Fruit fly (Drosophila melanogaster) whole organism, embryonic: Measurements from ENCODE around the gene arm.
A peak's percentile ranks its signal among the peaks of the same experiment; 100 is the strongest.

Experiments used
- Asciz ChIP-seq: fragments of 200-800 bp; sonication (Bioruptor generic); optimal IDR thresholded peaks from 2 replicates; lab custom pipeline; 2017; ENCODE audit warnings: missing biosample characterization, mild to moderate bottlenecking, missing genetic modification characterization, missing genetic modification reagents
- CG10209 ChIP-seq: fragments of 200-800 bp; sonication (Bioruptor generic); optimal IDR thresholded peaks from 3 replicates; lab custom pipeline; 2017; ENCODE audit warnings: missing biosample characterization, mild to moderate bottlenecking, missing genetic modification characterization, missing genetic modification reagents
- CG10543 ChIP-seq: fragments of 200-800 bp; sonication (Bioruptor generic); optimal IDR thresholded peaks from 3 replicates; lab custom pipeline; 2017; ENCODE audit warnings: missing biosample characterization, mild to moderate bottlenecking, missing genetic modification characterization, moderate library complexity
- CG10565 ChIP-seq: fragments of 200-800 bp; sonication (Bioruptor generic); optimal IDR thresholded peaks from 3 replicates; lab custom pipeline; 2016; ENCODE audit warnings: missing biosample characterization, mild to moderate bottlenecking, missing genetic modification characterization
- CG10959 ChIP-seq: fragments of 200-800 bp; sonication (Bioruptor generic); IDR thresholded peaks from 2 replicates; pipeline ENCODE4 v1.3.6; 2022; ENCODE audit warnings: missing biosample characterization, missing genetic modification characterization
- CG12071 ChIP-seq: fragments of 200-800 bp; sonication (Bioruptor generic); optimal IDR thresholded peaks from 3 replicates; lab custom pipeline; 2018; ENCODE audit warnings: missing biosample characterization, mild to moderate bottlenecking, missing genetic modification characterization
- CG12744 ChIP-seq: fragments of 200-800 bp; sonication (Bioruptor generic); optimal IDR thresholded peaks from 2 replicates; lab custom pipeline; 2016; ENCODE audit warnings: missing biosample characterization, missing genetic modification characterization
- CG15269 ChIP-seq: fragments of 200-800 bp; sonication (Bioruptor generic); optimal IDR thresholded peaks from 2 replicates; lab custom pipeline; 2018; ENCODE audit warnings: missing biosample characterization, mild to moderate bottlenecking, missing genetic modification characterization, moderate library complexity
- CG15514 ChIP-seq: fragments of 200-800 bp; sonication (Bioruptor generic); optimal IDR thresholded peaks from 3 replicates; lab custom pipeline; 2017; ENCODE audit warnings: missing biosample characterization, missing genetic modification characterization, mild to moderate bottlenecking, moderate library complexity, missing genetic modification reagents
- CG17186 ChIP-seq: fragments of 200-800 bp; sonication (Bioruptor generic); optimal IDR thresholded peaks from 3 replicates; lab custom pipeline; 2017; ENCODE audit warnings: missing biosample characterization, missing genetic modification reagents, missing genetic modification characterization
- CG17328 ChIP-seq: fragments of 200-800 bp; sonication (Bioruptor generic); IDR thresholded peaks from 2 replicates; pipeline ENCODE4 v1.3.6; 2022; ENCODE audit warnings: missing biosample characterization, missing genetic modification characterization
- CG17385 ChIP-seq: fragments of 200-800 bp; sonication (Bioruptor generic); optimal IDR thresholded peaks from 3 replicates; lab custom pipeline; 2018; ENCODE audit warnings: missing biosample characterization, mild to moderate bottlenecking, missing genetic modification characterization
- CG17612 ChIP-seq: fragments of 200-800 bp; sonication (Bioruptor generic); IDR thresholded peaks from 2 replicates; pipeline ENCODE4 v1.3.6; 2022; ENCODE audit warnings: missing biosample characterization, missing genetic modification characterization
- CG30020 ChIP-seq: fragments of 200-800 bp; optimal IDR thresholded peaks from 2 replicates; lab custom pipeline; 2019; ENCODE audit warnings: missing biosample characterization, mild to moderate bottlenecking, missing genetic modification characterization, moderate library complexity
- CG31365 ChIP-seq: fragments of 200-800 bp; sonication (Bioruptor generic); optimal IDR thresholded peaks from 2 replicates; lab custom pipeline; 2018; ENCODE audit warnings: missing biosample characterization, mild to moderate bottlenecking, missing genetic modification characterization
- CG43689 ChIP-seq: fragments of 200-800 bp; sonication (Bioruptor generic); IDR thresholded peaks from 2 replicates; pipeline ENCODE4 v1.3.6; 2022; ENCODE audit warnings: missing biosample characterization, missing genetic modification characterization
- CG5180 ChIP-seq: fragments of 200-800 bp; sonication (Bioruptor generic); optimal IDR thresholded peaks from 3 replicates; lab custom pipeline; 2017; ENCODE audit warnings: missing biosample characterization, missing genetic modification characterization, mild to moderate bottlenecking, moderate library complexity, missing genetic modification reagents
- CG6254 ChIP-seq: fragments of 200-800 bp; sonication (Bioruptor generic); optimal IDR thresholded peaks from 3 replicates; lab custom pipeline; 2017; ENCODE audit warnings: mild to moderate bottlenecking, missing biosample characterization, missing genetic modification reagents, missing genetic modification characterization
- CG9876 ChIP-seq: fragments of 200-800 bp; sonication (Bioruptor generic); optimal IDR thresholded peaks from 2 replicates; lab custom pipeline; 2016; ENCODE audit warnings: missing biosample characterization, missing genetic modification characterization
- D19A ChIP-seq: fragments of 200-800 bp; optimal IDR thresholded peaks from 3 replicates; lab custom pipeline; 2019; ENCODE audit warnings: missing biosample characterization, mild to moderate bottlenecking, missing genetic modification characterization, moderate library complexity
- Deaf1 ChIP-seq: fragments of 200-800 bp; optimal IDR thresholded peaks from 3 replicates; lab custom pipeline; 2019; ENCODE audit warnings: missing biosample characterization, mild to moderate bottlenecking, missing genetic modification characterization, moderate library complexity
- Dp ChIP-seq: fragments of 200-800 bp; sonication (Bioruptor generic); optimal IDR thresholded peaks from 2 replicates; lab custom pipeline; 2018; ENCODE audit warnings: missing biosample characterization, mild to moderate bottlenecking, missing genetic modification characterization, moderate library complexity
- Drgx ChIP-seq: fragments of 200-800 bp; sonication (Bioruptor generic); IDR thresholded peaks from 2 replicates; pipeline ENCODE4 v1.3.6; 2022; ENCODE audit warnings: missing biosample characterization, missing genetic modification characterization
- Eip74EF ChIP-seq, 2 experiments: fragments of 200-800 bp in 1 of 2; fragments of >200 bp in 1 of 2; sonication (Bioruptor generic) in 1 of 2; optimal IDR thresholded peaks; 2 replicates each; lab custom pipeline; 2017 to 2019; ENCODE audit warnings: missing biosample characterization in 2 of 2, missing genetic modification characterization in 2 of 2, mild to moderate bottlenecking in 1 of 2, moderate library complexity in 1 of 2
- Ets97D ChIP-seq: fragments of 200-800 bp; sonication (Bioruptor generic); optimal IDR thresholded peaks from 3 replicates; lab custom pipeline; 2016; ENCODE audit warnings: missing biosample characterization, missing genetic modification characterization
- Jarid2 ChIP-seq: fragments of 200-800 bp; sonication (Bioruptor generic); optimal IDR thresholded peaks from 3 replicates; lab custom pipeline; 2017; ENCODE audit warnings: mild to moderate bottlenecking, missing biosample characterization, missing genetic modification reagents, missing genetic modification characterization
- Meics ChIP-seq: fragments of 200-800 bp; sonication (Bioruptor generic); optimal IDR thresholded peaks from 2 replicates; lab custom pipeline; 2017; ENCODE audit warnings: missing biosample characterization, mild to moderate bottlenecking, missing genetic modification characterization
- Ravus ChIP-seq: fragments of 200-800 bp; sonication (Bioruptor generic); IDR thresholded peaks from 2 replicates; pipeline ENCODE4 v1.3.6; 2022; ENCODE audit warnings: missing biosample characterization, missing genetic modification characterization
- Trl ChIP-seq, 3 experiments: fragments of >200 bp in 2 of 3; fragments of 200-800 bp in 1 of 3; sonication (Bioruptor generic) in 1 of 3; optimal IDR thresholded peaks; 2 replicates in 1 of 3; 3 replicates in 2 of 3; lab custom pipeline; 2016 to 2017; ENCODE audit warnings: missing biosample characterization in 1 of 3, missing genetic modification characterization in 1 of 3
- ac ChIP-seq: fragments of 200-800 bp; sonication (Bioruptor generic); optimal IDR thresholded peaks from 3 replicates; lab custom pipeline; 2017; ENCODE audit warnings: missing biosample characterization, mild to moderate bottlenecking, missing genetic modification characterization
- bbx ChIP-seq: fragments of 200-800 bp; sonication (Bioruptor generic); IDR thresholded peaks from 2 replicates; pipeline ENCODE4 v1.3.6; 2022; ENCODE audit warnings: missing biosample characterization, missing genetic modification characterization; ENCODE audit not compliant: partially characterized antibody
- br ChIP-seq: fragments of >200 bp; optimal IDR thresholded peaks from 2 replicates; lab custom pipeline; 2017
- bsh ChIP-seq, 2 experiments: fragments of 200-800 bp; sonication (Bioruptor generic); optimal IDR thresholded peaks; 2 replicates each; lab custom pipeline; 2017 to 2018; ENCODE audit warnings: mild to moderate bottlenecking in 2 of 2, missing biosample characterization in 2 of 2, missing genetic modification characterization in 2 of 2, moderate library complexity in 1 of 2
- cg ChIP-seq: fragments of 200-800 bp; sonication (Bioruptor generic); optimal IDR thresholded peaks from 3 replicates; lab custom pipeline; 2019; ENCODE audit warnings: missing biosample characterization, mild to moderate bottlenecking, missing genetic modification characterization, moderate library complexity
- ci ChIP-seq: fragments of 200-800 bp; sonication (Bioruptor generic); IDR thresholded peaks from 3 replicates; pipeline ENCODE4 v1.3.6; 2022; ENCODE audit warnings: missing biosample characterization, missing genetic modification characterization
- dati ChIP-seq: fragments of 200-800 bp; sonication (Bioruptor generic); IDR thresholded peaks from 2 replicates; pipeline ENCODE4 v1.3.6; 2022; ENCODE audit warnings: missing biosample characterization, missing genetic modification characterization
- dmrt11E ChIP-seq: fragments of 200-800 bp; sonication (Bioruptor generic); optimal IDR thresholded peaks from 3 replicates; lab custom pipeline; 2018; ENCODE audit warnings: missing biosample characterization, mild to moderate bottlenecking, missing genetic modification characterization, moderate library complexity
- ftz-f1 ChIP-seq: fragments of 200-800 bp; sonication (Bioruptor generic); optimal IDR thresholded peaks from 2 replicates; lab custom pipeline; 2016; ENCODE audit warnings: missing biosample characterization, missing genetic modification characterization
- inv ChIP-seq: fragments of 200-800 bp; sonication (Bioruptor generic); IDR thresholded peaks from 2 replicates; pipeline ENCODE4 v1.3.6; 2022; ENCODE audit warnings: missing biosample characterization, missing genetic modification characterization; ENCODE audit not compliant: partially characterized antibody
- jing ChIP-seq: fragments of 200-800 bp; sonication (Bioruptor generic); optimal IDR thresholded peaks from 2 replicates; lab custom pipeline; 2018; ENCODE audit warnings: missing biosample characterization, mild to moderate bottlenecking, missing genetic modification characterization
- onecut ChIP-seq: fragments of 200-800 bp; sonication (Bioruptor generic); IDR thresholded peaks from 2 replicates; pipeline ENCODE4 v1.3.6; 2022; ENCODE audit warnings: missing biosample characterization, missing genetic modification characterization
- pnt ChIP-seq: fragments of 200-800 bp; sonication (Bioruptor generic); optimal IDR thresholded peaks from 3 replicates; lab custom pipeline; 2016; ENCODE audit warnings: missing biosample characterization, missing genetic modification characterization
- sens ChIP-seq: fragments of 200-800 bp; sonication (Bioruptor generic); peaks from one replicate; lab custom pipeline; 2016; ENCODE audit warnings: missing biosample characterization, missing genetic modification characterization
- seq ChIP-seq: fragments of 200-800 bp; sonication (Bioruptor generic); IDR thresholded peaks from 2 replicates; pipeline ENCODE4 v1.3.6; 2022; ENCODE audit warnings: missing biosample characterization, missing genetic modification characterization
- sima ChIP-seq: fragments of 200-800 bp; sonication (Bioruptor generic); optimal IDR thresholded peaks from 2 replicates; lab custom pipeline; 2016; ENCODE audit warnings: missing biosample characterization, missing genetic modification characterization
- sisA ChIP-seq: fragments of 200-800 bp; sonication (Bioruptor generic); IDR thresholded peaks from 2 replicates; pipeline ENCODE4 v1.3.6; 2022; ENCODE audit warnings: missing biosample characterization, missing genetic modification characterization
- tx ChIP-seq: fragments of 200-800 bp; sonication (Bioruptor generic); optimal IDR thresholded peaks from 2 replicates; lab custom pipeline; 2016; ENCODE audit warnings: missing biosample characterization, missing genetic modification characterization
- unc-4 ChIP-seq: fragments of 200-800 bp; sonication (Bioruptor generic); IDR thresholded peaks from 2 replicates; pipeline ENCODE4 v1.3.6; 2022; ENCODE audit warnings: missing biosample characterization, missing genetic modification characterization; ENCODE audit not compliant: partially characterized antibody
- yki ChIP-seq: fragments of >200 bp; optimal IDR thresholded peaks from 3 replicates; lab custom pipeline; 2018
- zf30C ChIP-seq: fragments of 200-800 bp; sonication (Bioruptor generic); optimal IDR thresholded peaks from 3 replicates; lab custom pipeline; 2018; ENCODE audit warnings: missing biosample characterization, mild to moderate bottlenecking, missing genetic modification characterization

The arm gene

DNA sequence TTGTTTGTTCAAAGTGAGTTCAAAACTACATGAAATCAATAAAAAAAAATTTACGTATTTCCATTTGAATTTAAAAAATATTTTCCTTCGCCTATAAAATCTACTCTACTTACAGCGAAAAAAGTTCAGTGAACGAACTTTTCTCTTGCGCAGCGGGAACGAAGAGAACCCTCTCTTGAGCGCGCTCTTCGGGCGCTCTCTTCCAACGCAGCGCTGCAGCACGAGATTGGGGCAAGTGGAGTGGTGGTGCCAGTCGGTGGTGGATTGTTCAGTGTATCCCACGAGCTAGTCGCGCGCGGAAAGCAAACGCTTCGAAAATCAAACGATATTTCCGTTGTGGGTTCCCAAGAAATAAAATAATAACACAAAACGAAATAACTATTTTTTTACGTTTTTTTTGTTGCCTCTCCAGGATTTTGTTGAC, 41.2 kb upstream of the arm start, which contains the start of gene Hr4:
TSS of gene Hr4 (plus strand) at position 272 of the 424 bp plus-strand sequence.
- TF ChIP-seq cg, result peak; percentile 53
- TF ChIP-seq CG31365 (tag; lab: Kevin White, UChicago), result no peak
- TF ChIP-seq unc-4 (GFP tag; lab: Robert Waterston, UW), result peak; percentile 37; the same call in 1 of the 2 replicates
- no peak for TF ChIP-seq Asciz
- peak; percentile 3 for TF ChIP-seq CG6254
- TF ChIP-seq CG5180 (GFP tag; lab: Kevin White, UChicago), result no peak
- 0 out of 2 replicates have a peak, but pooled peaks have one; percentile 5 for TF ChIP-seq onecut (GFP tag; lab: Robert Waterston, UW)
- TF ChIP-seq Dp (GFP tag; lab: Kevin White, UChicago), result no peak
- no peak for TF ChIP-seq CG9876
- TF ChIP-seq CG10209 (GFP tag; lab: Kevin White, UChicago), result no peak
- no peak for TF ChIP-seq CG12744 (GFP tag; lab: Kevin White, UChicago)
- TF ChIP-seq Ravus (GFP tag; lab: Robert Waterston, UW), result no peak
- no peak for TF ChIP-seq ftz-f1 (GFP tag; lab: Kevin White, UChicago)
- TF ChIP-seq CG10543 (GFP tag; lab: Kevin White, UChicago), result no peak
- no peak for TF ChIP-seq CG15269 (tag; lab: Kevin White, UChicago)
- peak; percentile 28 for TF ChIP-seq zf30C
- TF ChIP-seq sima (GFP tag; lab: Kevin White, UChicago), result no peak
- no peak for TF ChIP-seq inv
- peak; percentile 83 for TF ChIP-seq D19A (tag; lab: Kevin White, UChicago)
- TF ChIP-seq sens (GFP tag; lab: Kevin White, UChicago), result peak; percentile 7
- TF ChIP-seq CG12071, result no peak
- TF ChIP-seq CG10959, result no peak
- no peak for TF ChIP-seq CG17186
- TF ChIP-seq br (lab: Kevin White, UChicago), result no peak
- no peak for TF ChIP-seq jing (GFP tag; lab: Kevin White, UChicago)
- 0 out of 2 replicates have a peak, but pooled peaks have one; percentile 23 for TF ChIP-seq bbx (GFP tag; lab: Robert Waterston, UW)
- TF ChIP-seq Drgx (GFP tag; lab: Robert Waterston, UW), result no peak; the same call in 1 of the 2 replicates
- TF ChIP-seq Ets97D, result no peak
- TF ChIP-seq ac (GFP tag; lab: Kevin White, UChicago), result no peak
- TF ChIP-seq Eip74EF (GFP tag; optimal IDR thresholded peaks at IDR 0.05; lab: Kevin White, UChicago), result peak in 1 of 2 experiments; percentile 46
- no peak for TF ChIP-seq pnt (GFP tag; lab: Kevin White, UChicago)
- peak; percentile 79 for TF ChIP-seq yki (lab: Kevin White, UChicago)
- TF ChIP-seq CG10565 (GFP tag; lab: Kevin White, UChicago), result no peak
- no peak for TF ChIP-seq Meics
- peak in 1 of 2 experiments; percentile 11 for TF ChIP-seq bsh (GFP tag; optimal IDR thresholded peaks at IDR 0.05; lab: Kevin White, UChicago)
- TF ChIP-seq sisA (GFP tag; lab: Robert Waterston, UW), result no peak
- TF ChIP-seq Trl (optimal IDR thresholded peaks at IDR 0.05; lab: Kevin White, UChicago), result peak; percentile 69 to 92
- no peak for TF ChIP-seq Trl (GFP tag; optimal IDR thresholded peaks at IDR 0.05; lab: Kevin White, UChicago)
- TF ChIP-seq CG17612 (GFP tag; lab: Robert Waterston, UW), result no peak
- TF ChIP-seq tx (GFP tag; lab: Kevin White, UChicago), result no peak
- no peak for TF ChIP-seq CG17328
- TF ChIP-seq Jarid2, result peak; percentile 78
- no peak for TF ChIP-seq CG30020 (tag; lab: Kevin White, UChicago)
- peak; percentile 47; the same call in 1 of the 3 replicates for TF ChIP-seq ci (GFP tag; lab: Robert Waterston, UW)
- TF ChIP-seq Deaf1, result peak; percentile 3
- TF ChIP-seq dmrt11E (tag; lab: Kevin White, UChicago), result no peak
- TF ChIP-seq CG15514, result no peak
- TF ChIP-seq seq (GFP tag; lab: Robert Waterston, UW), result peak; percentile 43; the same call in 1 of the 2 replicates
- TF ChIP-seq CG43689, result no peak
- TF ChIP-seq CG17385 (GFP tag; lab: Kevin White, UChicago), result peak; percentile 23
- TF ChIP-seq dati (GFP tag; lab: Robert Waterston, UW), result no peak
